Fruit fly (Drosophila melanogaster): Measurements from ENCODE around the gene Galk.

The Galk gene

dm6 chr3L:8974478-8975477 is 11.1 kb downstream of the Galk start, which contains the start of the genes pix and Srp68 (continued):
- TF ChIP-seq CG13624 (GFP tag; optimal IDR thresholded peaks at IDR 0.05) (peak; percentile 63), D19B (GFP tag; optimal IDR thresholded peaks at IDR 0.05) (no peak), pfk (GFP tag; optimal IDR thresholded peaks at IDR 0.05) (no peak), maf-S (GFP tag; optimal IDR thresholded peaks at IDR 0.05) (peak; percentile 56), CG3407 (GFP tag; optimal IDR thresholded peaks at IDR 0.05) (peak; percentile 31), dysf (GFP tag; IDR thresholded peaks at IDR 0.05) (peak; percentile 47; the same call in 1 of the 3 replicates), lbe (GFP tag; optimal IDR thresholded peaks at IDR 0.05) (peak; percentile 51), CG13424 (tag; optimal IDR thresholded peaks at IDR 0.05) (peak; percentile 75), nmo (GFP tag; optimal IDR thresholded peaks at IDR 0.05) (peak; percentile 87), cwo (GFP tag; optimal IDR thresholded peaks at IDR 0.05) (no peak), CG11093 (GFP tag; IDR thresholded peaks at IDR 0.05) (no peak), E2f1 (GFP tag; IDR thresholded peaks at IDR 0.05) (no peak), CG4282 (GFP tag; optimal IDR thresholded peaks at IDR 0.05) (no peak), usp (GFP tag; optimal IDR thresholded peaks at IDR 0.05) (no peak), kni (GFP tag; optimal IDR thresholded peaks at IDR 0.05) (no peak), gce (GFP tag; IDR thresholded peaks at IDR 0.05) (no peak), Poxn (GFP tag; IDR thresholded peaks at IDR 0.05) (no peak), ci (GFP tag; IDR thresholded peaks at IDR 0.05) (no peak), CG18262 (tag; optimal IDR thresholded peaks at IDR 0.05) (peak; percentile 79), CG4404 (GFP tag; IDR thresholded peaks at IDR 0.05) (peak; percentile 64), btn (GFP tag; optimal IDR thresholded peaks at IDR 0.05) (no peak), otp (GFP tag; IDR thresholded peaks at IDR 0.05) (no peak), CG14050 (GFP tag; IDR thresholded peaks at IDR 0.05) (no peak), pnt (GFP tag; optimal IDR thresholded peaks at IDR 0.05) (no peak), Optix (GFP tag; IDR thresholded peaks at IDR 0.05) (no peak), gsb (GFP tag; IDR thresholded peaks at IDR 0.05) (no peak), CG17361 (GFP tag; IDR thresholded peaks at IDR 0.05) (peak; percentile 88), CG7357 (GFP tag; IDR thresholded peaks at IDR 0.05) (no peak), gcm2 (GFP tag; optimal IDR thresholded peaks at IDR 0.05) (no peak), Hr3 (GFP tag; optimal IDR thresholded peaks at IDR 0.05) (peak; percentile 74), Max (GFP tag; optimal IDR thresholded peaks at IDR 0.05) (peak; percentile 70), nau (GFP tag; optimal IDR thresholded peaks at IDR 0.05) (no peak), Fer2 (tag; optimal IDR thresholded peaks at IDR 0.05) (peak; percentile 59), eve (GFP tag; optimal IDR thresholded peaks at IDR 0.05) (no peak), CG14860 (GFP tag; IDR thresholded peaks at IDR 0.05; ENCODE audit: partially characterized antibody) (peak; percentile 80), CG2712 (tag; optimal IDR thresholded peaks at IDR 0.05) (peak; percentile 82), CG31365 (tag; optimal IDR thresholded peaks at IDR 0.05) (no peak), tap (tag; optimal IDR thresholded peaks at IDR 0.05) (no peak), fd96Cb (tag; optimal IDR thresholded peaks at IDR 0.05) (peak; percentile 47), insv (GFP tag; optimal IDR thresholded peaks at IDR 0.05) (peak in 1 of 2 experiments; percentile 9), CG4707 (GFP tag; optimal IDR thresholded peaks at IDR 0.05) (no peak), rib (GFP tag; IDR thresholded peaks at IDR 0.05) (no peak), CG1603 (tag; optimal IDR thresholded peaks at IDR 0.05) (no peak), HLH3B (GFP tag; IDR thresholded peaks at IDR 0.05) (no peak), CG13123 (GFP tag; optimal IDR thresholded peaks at IDR 0.05) (peak; percentile 34), grn (GFP tag; optimal IDR thresholded peaks at IDR 0.05) (no peak), cato (GFP tag; optimal IDR thresholded peaks at IDR 0.05; ENCODE audit: borderline replicate concordance) (peak; percentile 41), Doc2 (GFP tag; IDR thresholded peaks at IDR 0.05) (no peak), Lpt (GFP tag; optimal IDR thresholded peaks at IDR 0.05) (no peak), Side (GFP tag; optimal IDR thresholded peaks at IDR 0.05) (no peak)
